Worm (Caenorhabditis elegans) whole organism, L3 larva: Measurements from ENCODE around the gene T07F10.5.

Experiments used
- elt-2 ChIP-seq: sonication (generic microtip); optimal IDR thresholded peaks from 2 replicates; lab custom pipeline; 2016; ENCODE audit warnings: missing genetic modification reagents, mild to moderate bottlenecking, missing genetic modification characterization, missing compliant biosample characterization
- fkh-10 ChIP-seq: sonication (generic microtip); optimal IDR thresholded peaks from 2 replicates; lab custom pipeline; 2017; ENCODE audit warnings: missing biosample characterization, missing genetic modification reagents, missing genetic modification characterization
- nhr-76 ChIP-seq: fragments of 150-350 bp; sonication (generic microtip); optimal IDR thresholded peaks from 5 replicates; lab custom pipeline; 2014; ENCODE audit warnings: missing biosample characterization, missing genetic modification characterization
- unc-62 ChIP-seq: fragments of 150-350 bp; sonication (generic microtip); optimal IDR thresholded peaks from 4 replicates; lab custom pipeline; 2014; ENCODE audit warnings: missing biosample characterization, missing genetic modification reagents, missing genetic modification characterization
- zag-1 ChIP-seq: fragments of 150-350 bp; optimal IDR thresholded peaks from 2 replicates; lab custom pipeline; 2014; ENCODE audit warnings: missing biosample characterization, missing genetic modification characterization

- no peak for TF ChIP-seq unc-62 (GFP tag; lab: Kevin White, UChicago)
- no peak for TF ChIP-seq nhr-76 (tag; lab: Kevin White, UChicago)
- no peak for TF ChIP-seq fkh-10 (GFP tag; lab: Kevin White, UChicago)
- no peak for TF ChIP-seq zag-1 (tag; lab: Kevin White, UChicago)
- no peak for TF ChIP-seq elt-2 (tag; lab: Kevin White, UChicago)
Measured at ce11 chrV:12859144-12859543, 6.6 kb upstream of the T07F10.5 start, which contains the start of gene anp-1.
